Fruit fly (Drosophila melanogaster): ENCODE data around the gene Spn28F.

DNA sequence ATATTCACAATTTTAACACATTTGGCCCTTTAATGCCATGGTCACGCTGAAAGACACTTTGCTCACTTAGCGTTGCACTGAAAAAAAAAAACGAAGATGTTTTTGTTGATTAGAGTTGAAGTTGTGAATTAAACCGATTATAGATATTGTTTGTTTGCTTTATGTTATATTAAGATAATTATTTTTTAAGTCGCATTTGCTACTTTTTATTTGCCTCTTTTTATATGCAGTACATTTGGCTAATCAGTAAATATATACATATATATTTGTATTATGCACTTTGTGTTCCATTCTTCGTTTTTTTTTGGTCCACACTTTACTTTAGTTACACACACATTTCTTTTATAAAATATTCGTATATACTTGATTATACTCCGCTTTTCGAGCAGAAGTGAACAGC, 11.3 kb downstream of the Spn28F start:
- TF ChIP-seq Dfd (GFP tag; optimal IDR thresholded peaks at IDR 0.05) (no peak), psq (GFP tag; optimal IDR thresholded peaks at IDR 0.05) (no peak), Abd-B (GFP tag; optimal IDR thresholded peaks at IDR 0.05) (no peak), dl (GFP tag; optimal IDR thresholded peaks at IDR 0.05; ENCODE audit: insufficient read depth in 1 of 2, partially characterized antibody in 2 of 2) (no peak), pan (optimal IDR thresholded peaks at IDR 0.05) (no peak), ey (GFP tag; optimal IDR thresholded peaks at IDR 0.05) (no peak), rgr (GFP tag; optimal IDR thresholded peaks at IDR 0.05) (no peak), GATAd (GFP tag; optimal IDR thresholded peaks at IDR 0.05) (no peak), lola (GFP tag; optimal IDR thresholded peaks at IDR 0.05) (no peak), h (GFP tag; optimal IDR thresholded peaks at IDR 0.05) (no peak), OdsH (GFP tag; optimal IDR thresholded peaks at IDR 0.05) (peak; percentile 5), foxo (GFP tag; optimal IDR thresholded peaks at IDR 0.05) (no peak)
